Worm (Caenorhabditis elegans): ENCODE results near the gene alkb-8.

The alkb-8 gene

ce11 chrIII:3735509-3736255, 26.6 kb downstream of the alkb-8 start:
- TF ChIP-seq B0310.2 (tag; optimal IDR thresholded peaks at IDR 0.05): no peak
- TF ChIP-seq tbx-11 (GFP tag; IDR thresholded peaks at IDR 0.05): 0 out of 2 replicates have a peak, but pooled peaks have one; percentile 24

- TF ChIP-seq sea-1 (GFP tag; conservative IDR thresholded peaks at IDR 0.05) (no peak), ceh-36 (tag; optimal IDR thresholded peaks at IDR 0.05) (no peak), aly-1 (tag; optimal IDR thresholded peaks at IDR 0.05) (no peak), tbx-37 (GFP tag; conservative IDR thresholded peaks at IDR 0.05) (no peak), tra-4 (tag; optimal IDR thresholded peaks at IDR 0.05) (no peak), hmbx-1 (tag; optimal IDR thresholded peaks at IDR 0.05) (no peak), B0310.2 (tag; optimal IDR thresholded peaks at IDR 0.05) (no peak), hmg-4 (GFP tag; optimal IDR thresholded peaks at IDR 0.05) (no peak), tbx-11 (GFP tag; IDR thresholded peaks at IDR 0.05) (no peak), scrt-1 (GFP tag; IDR thresholded peaks at IDR 0.05) (no peak), F13C5.2 (tag; optimal IDR thresholded peaks at IDR 0.05) (no peak), ets-7 (tag; optimal IDR thresholded peaks at IDR 0.05) (no peak), ama-1 (optimal IDR thresholded peaks at IDR 0.05) (no peak), hnd-1 (tag; optimal IDR thresholded peaks at IDR 0.05) (no peak), flt-1 (GFP tag; IDR thresholded peaks at IDR 0.05) (no peak), pes-1 (GFP tag; IDR thresholded peaks at IDR 0.05) (no peak), ceh-13 (GFP tag; optimal IDR thresholded peaks at IDR 0.05) (no peak)
These were observed 27.2 kb downstream of the alkb-8 start, which contains the start of gene F34D10.4 for ce11 chrIII:3736302-3736701. Gene F34D10.4, plus strand, starts transcription at chrIII:3736602.

ce11 chrIII:3737742-3738141, 28.6 kb downstream of the alkb-8 start:
- TF ChIP-seq hmg-4 (GFP tag; optimal IDR thresholded peaks at IDR 0.05): no peak
- TF ChIP-seq hnd-1 (tag; optimal IDR thresholded peaks at IDR 0.05): no peak
- no peak for TF ChIP-seq ceh-36 (tag; optimal IDR thresholded peaks at IDR 0.05)
- TF ChIP-seq pes-1 (GFP tag; IDR thresholded peaks at IDR 0.05): no peak
- no peak for TF ChIP-seq tra-4 (tag; optimal IDR thresholded peaks at IDR 0.05)
- no peak for TF ChIP-seq aly-1 (tag; optimal IDR thresholded peaks at IDR 0.05)
- no peak for TF ChIP-seq tbx-37 (GFP tag; conservative IDR thresholded peaks at IDR 0.05)
- TF ChIP-seq scrt-1 (GFP tag; IDR thresholded peaks at IDR 0.05): no peak
- no peak for TF ChIP-seq ama-1 (optimal IDR thresholded peaks at IDR 0.05)
- no peak for TF ChIP-seq flt-1 (GFP tag; IDR thresholded peaks at IDR 0.05)
- TF ChIP-seq ceh-13 (GFP tag; optimal IDR thresholded peaks at IDR 0.05): no peak
- TF ChIP-seq tbx-11 (GFP tag; IDR thresholded peaks at IDR 0.05): no peak

- TF ChIP-seq pes-1 (GFP tag; IDR thresholded peaks at IDR 0.05) (no peak), B0310.2 (tag; optimal IDR thresholded peaks at IDR 0.05) (no peak), sea-1 (GFP tag; conservative IDR thresholded peaks at IDR 0.05) (no peak), aly-1 (tag; optimal IDR thresholded peaks at IDR 0.05) (no peak), hnd-1 (tag; optimal IDR thresholded peaks at IDR 0.05) (no peak), hmg-4 (GFP tag; optimal IDR thresholded peaks at IDR 0.05) (no peak), flt-1 (GFP tag; IDR thresholded peaks at IDR 0.05) (no peak), tbx-37 (GFP tag; conservative IDR thresholded peaks at IDR 0.05) (no peak), F13C5.2 (tag; optimal IDR thresholded peaks at IDR 0.05) (no peak), scrt-1 (GFP tag; IDR thresholded peaks at IDR 0.05) (no peak), ets-7 (tag; optimal IDR thresholded peaks at IDR 0.05) (no peak), tra-4 (tag; optimal IDR thresholded peaks at IDR 0.05) (no peak), ceh-36 (tag; optimal IDR thresholded peaks at IDR 0.05) (no peak), hmbx-1 (tag; optimal IDR thresholded peaks at IDR 0.05) (no peak), tbx-11 (GFP tag; IDR thresholded peaks at IDR 0.05) (no peak)
These were observed 29.2 kb downstream of the alkb-8 start for ce11 chrIII:3738331-3738730.

ce11 chrIII:3742090-3742489, 33.0 kb downstream of the alkb-8 start:
- TF ChIP-seq ets-7 (tag; optimal IDR thresholded peaks at IDR 0.05) (no peak), aly-1 (tag; optimal IDR thresholded peaks at IDR 0.05) (no peak), pes-1 (GFP tag; IDR thresholded peaks at IDR 0.05) (no peak), hmbx-1 (tag; optimal IDR thresholded peaks at IDR 0.05) (no peak), hmg-4 (GFP tag; optimal IDR thresholded peaks at IDR 0.05) (no peak), scrt-1 (GFP tag; IDR thresholded peaks at IDR 0.05) (no peak), hnd-1 (tag; optimal IDR thresholded peaks at IDR 0.05) (no peak), tra-4 (tag; optimal IDR thresholded peaks at IDR 0.05) (no peak), ceh-36 (tag; optimal IDR thresholded peaks at IDR 0.05) (no peak), sea-1 (GFP tag; conservative IDR thresholded peaks at IDR 0.05) (no peak), ama-1 (optimal IDR thresholded peaks at IDR 0.05) (no peak), B0310.2 (tag; optimal IDR thresholded peaks at IDR 0.05) (no peak), flt-1 (GFP tag; IDR thresholded peaks at IDR 0.05) (no peak)

ce11 chrIII:3743367-3743766, 34.2 kb downstream of the alkb-8 start:
- no peak for TF ChIP-seq ets-7 (tag; optimal IDR thresholded peaks at IDR 0.05)
- no peak for TF ChIP-seq tbx-11 (GFP tag; IDR thresholded peaks at IDR 0.05)
- no peak for TF ChIP-seq hmg-4 (GFP tag; optimal IDR thresholded peaks at IDR 0.05)
- no peak for TF ChIP-seq scrt-1 (GFP tag; IDR thresholded peaks at IDR 0.05)
- no peak for TF ChIP-seq tra-4 (tag; optimal IDR thresholded peaks at IDR 0.05)
- TF ChIP-seq ceh-13 (GFP tag; optimal IDR thresholded peaks at IDR 0.05): no peak
- no peak for TF ChIP-seq pes-1 (GFP tag; IDR thresholded peaks at IDR 0.05)
- TF ChIP-seq ama-1 (optimal IDR thresholded peaks at IDR 0.05): no peak
- TF ChIP-seq flt-1 (GFP tag; IDR thresholded peaks at IDR 0.05): no peak
- TF ChIP-seq B0310.2 (tag; optimal IDR thresholded peaks at IDR 0.05): no peak
- TF ChIP-seq F13C5.2 (tag; optimal IDR thresholded peaks at IDR 0.05): no peak
- no peak for TF ChIP-seq aly-1 (tag; optimal IDR thresholded peaks at IDR 0.05)
- TF ChIP-seq hmbx-1 (tag; optimal IDR thresholded peaks at IDR 0.05): no peak
- TF ChIP-seq sea-1 (GFP tag; conservative IDR thresholded peaks at IDR 0.05): no peak
- no peak for TF ChIP-seq hnd-1 (tag; optimal IDR thresholded peaks at IDR 0.05)
- no peak for TF ChIP-seq tbx-37 (GFP tag; conservative IDR thresholded peaks at IDR 0.05)

- TF ChIP-seq hnd-1 (tag; optimal IDR thresholded peaks at IDR 0.05) (no peak), aly-1 (tag; optimal IDR thresholded peaks at IDR 0.05) (no peak), tbx-11 (GFP tag; IDR thresholded peaks at IDR 0.05) (no peak), flt-1 (GFP tag; IDR thresholded peaks at IDR 0.05) (no peak), ceh-13 (GFP tag; optimal IDR thresholded peaks at IDR 0.05) (no peak)
These were observed 36.0 kb downstream of the alkb-8 start, which contains the start of gene lin-48 for ce11 chrIII:3745138-3745537. Gene lin-48, plus strand, starts transcription at chrIII:3745438.
